Worm (Caenorhabditis elegans): ENCODE results near the gene C29E4.14.
A peak's percentile ranks its signal among the peaks of the same experiment; 100 is the strongest.
"Not testable (repeated sequence)": the region's sequence is repeated elsewhere in the genome, so short reads cannot be mapped to it uniquely, and the experiment has no call there.

The C29E4.14 gene

ce11 chrIII:7956965-7957364 lies 37.0 kb downstream of the C29E4.14 start, which contains the start of gene C29E4.9:
C29E4.9 (minus strand) TSS chrIII:7957065.
- TF ChIP-seq nhr-232 (tag; optimal IDR thresholded peaks at IDR 0.05) (no peak), che-1 (tag; optimal IDR thresholded peaks at IDR 0.05) (no peak), ets-4 (tag; optimal IDR thresholded peaks at IDR 0.05) (no peak), fkh-10 (GFP tag; optimal IDR thresholded peaks at IDR 0.05) (no peak), mec-3 (tag; optimal IDR thresholded peaks at IDR 0.05; ENCODE audit: borderline replicate concordance) (no peak), tbx-2 (tag; optimal IDR thresholded peaks at IDR 0.05) (no peak), npax-4 (tag; optimal IDR thresholded peaks at IDR 0.05) (no peak), nfya-1 (tag; optimal IDR thresholded peaks at IDR 0.05) (no peak), pqm-1 (tag; optimal IDR thresholded peaks at IDR 0.05) (no peak), pat-9 (tag; optimal IDR thresholded peaks at IDR 0.05) (no peak), ceh-48 (tag; optimal IDR thresholded peaks at IDR 0.05) (no peak), hlh-6 (tag; optimal IDR thresholded peaks at IDR 0.05) (no peak), syd-9 (tag; optimal IDR thresholded peaks at IDR 0.05) (no peak), unc-86 (tag; optimal IDR thresholded peaks at IDR 0.05) (no peak), elt-2 (tag; optimal IDR thresholded peaks at IDR 0.05) (no peak), sdc-2 (tag; optimal IDR thresholded peaks at IDR 0.05) (no peak), ceh-19 (GFP tag; optimal IDR thresholded peaks at IDR 0.05) (no peak)

ce11 chrIII:7958085-7958484 lies 38.2 kb downstream of the C29E4.14 start, which contains the start of gene C29E4.11:
C29E4.11 (minus strand) TSS chrIII:7958114.
- TF ChIP-seq nfya-1 (tag; optimal IDR thresholded peaks at IDR 0.05) (peak; percentile 38), eyg-1 (tag; optimal IDR thresholded peaks at IDR 0.05) (no peak)

- TF ChIP-seq hlh-13 (GFP tag; optimal IDR thresholded peaks at IDR 0.05); tbx-7 (tag; optimal IDR thresholded peaks at IDR 0.05); ceh-30 (tag; optimal IDR thresholded peaks at IDR 0.05): not testable (repeated sequence)
Measured at ce11 chrIII:7958922-7959609, 39.1 kb downstream of the C29E4.14 start, which contains the start of gene F54H12.10. F54H12.10 (minus strand) TSS chrIII:7958972.

ce11 chrIII:7962641-7963040 lies 42.7 kb downstream of the C29E4.14 start, which contains the start of gene F54H12.4:
F54H12.4 (minus strand) TSS chrIII:7962741.
- not testable (repeated sequence) for TF ChIP-seq pax-1 (tag; optimal IDR thresholded peaks at IDR 0.05); C38D4.7 (GFP tag; optimal IDR thresholded peaks at IDR 0.05); eyg-1 (tag; optimal IDR thresholded peaks at IDR 0.05)

ce11 chrIII:7964281-7964680 lies 44.4 kb downstream of the C29E4.14 start, which contains the start of gene F54H12.2:
F54H12.2 (plus strand) TSS chrIII:7964581.
- not testable (repeated sequence) for TF ChIP-seq tbx-2, nfya-1, dve-1 (tag; optimal IDR thresholded peaks at IDR 0.05)

- TF ChIP-seq tbx-7 (tag; optimal IDR thresholded peaks at IDR 0.05) (no peak), T23F11.4 (GFP tag; optimal IDR thresholded peaks at IDR 0.05) (no peak), pat-9 (tag; optimal IDR thresholded peaks at IDR 0.05) (no peak), ama-1 (optimal IDR thresholded peaks at IDR 0.05) (no peak), K02D7.2 (tag; optimal IDR thresholded peaks at IDR 0.05) (no peak), hlh-30 (tag; optimal IDR thresholded peaks at IDR 0.05; ENCODE audit: insufficient read depth) (no peak), ceh-2 (tag; optimal IDR thresholded peaks at IDR 0.05) (no peak), ref-2 (tag; optimal IDR thresholded peaks at IDR 0.05) (no peak), ceh-14 (tag; optimal IDR thresholded peaks at IDR 0.05) (no peak), ceh-19 (GFP tag; optimal IDR thresholded peaks at IDR 0.05) (no peak), rnt-1 (tag; optimal IDR thresholded peaks at IDR 0.05) (no peak), eyg-1 (tag; optimal IDR thresholded peaks at IDR 0.05) (no peak), unc-42 (tag; optimal IDR thresholded peaks at IDR 0.05) (no peak), pha-2 (tag; optimal IDR thresholded peaks at IDR 0.05) (no peak), syd-9 (tag; optimal IDR thresholded peaks at IDR 0.05) (no peak), dmd-4 (tag; optimal IDR thresholded peaks at IDR 0.05; ENCODE audit: borderline replicate concordance) (no peak), lin-11 (tag; optimal IDR thresholded peaks at IDR 0.05) (no peak), pha-4 (tag; optimal IDR thresholded peaks at IDR 0.05) (no peak), ceh-31 (tag; optimal IDR thresholded peaks at IDR 0.05) (no peak)
Measured at ce11 chrIII:7969121-7969520, 49.2 kb downstream of the C29E4.14 start, which contains the start of the genes F54H12.8 and F54H12.7. F54H12.8 (minus strand) TSS chrIII:7969221. F54H12.7 (plus strand) TSS chrIII:7969349.

Measured in whole organism, late embryonic.